Worm (Caenorhabditis elegans): ENCODE measurements around the gene R05D3.3.

- no peak for TF ChIP-seq daf-12 (tag; optimal IDR thresholded peaks at IDR 0.05)
- TF ChIP-seq snpc-4 (tag; optimal IDR thresholded peaks at IDR 0.05) = no peak
- no peak for TF ChIP-seq ceh-9 (tag; optimal IDR thresholded peaks at IDR 0.05)
- TF ChIP-seq fkh-10 (GFP tag; optimal IDR thresholded peaks at IDR 0.05) = no peak
Observed at ce11 chrIII:8380645-8381044, 16.8 kb downstream of the R05D3.3 start, which contains the start of gene R05D3.12.
